Worm (Caenorhabditis elegans): ENCODE measurements around the gene Y58A7A.3.

- no peak for TF ChIP-seq W03F9.2 (tag; optimal IDR thresholded peaks at IDR 0.05)
- no peak for TF ChIP-seq him-1 (tag; optimal IDR thresholded peaks at IDR 0.05)
- no peak for TF ChIP-seq dao-5 (tag; optimal IDR thresholded peaks at IDR 0.05)
Measured at ce11 chrV:5039559-5039958, 41.1 kb downstream of the Y58A7A.3 start, which contains the start of gene K11D12.11.
